Fruit fly (Drosophila melanogaster) whole organism, embryonic: ENCODE measurements around the gene vari.

ENCODE experiments used
- Asciz ChIP-seq: fragments of 200-800 bp; sonication (Bioruptor generic); optimal IDR thresholded peaks from 2 replicates; lab custom pipeline; 2017; ENCODE audit warnings: missing biosample characterization, mild to moderate bottlenecking, missing genetic modification characterization, missing genetic modification reagents
- Awh ChIP-seq: fragments of 200-800 bp; sonication (Bioruptor generic); IDR thresholded peaks from 2 replicates; pipeline ENCODE4, ENCODE4 v1.3.6; 2022; ENCODE audit warnings: missing biosample characterization, missing genetic modification characterization
- BEAF-32 ChIP-seq: fragments of 200-800 bp; sonication (Bioruptor generic); optimal IDR thresholded peaks from 3 replicates; lab custom pipeline; 2017; ENCODE audit warnings: missing biosample characterization, missing genetic modification characterization, mild to moderate bottlenecking, moderate library complexity, missing genetic modification reagents
- CG10543 ChIP-seq: fragments of 200-800 bp; sonication (Bioruptor generic); optimal IDR thresholded peaks from 3 replicates; lab custom pipeline; 2017; ENCODE audit warnings: missing biosample characterization, mild to moderate bottlenecking, missing genetic modification characterization, moderate library complexity
- CG11504 ChIP-seq: fragments of 200-800 bp; sonication (Bioruptor generic); optimal IDR thresholded peaks from 3 replicates; lab custom pipeline; 2019; ENCODE audit warnings: missing biosample characterization, mild to moderate bottlenecking, missing genetic modification characterization, moderate library complexity
- CG13296 ChIP-seq: fragments of 200-800 bp; sonication (Bioruptor generic); optimal IDR thresholded peaks from 3 replicates; lab custom pipeline; 2018; ENCODE audit warnings: missing biosample characterization, mild to moderate bottlenecking, missing genetic modification characterization
- CG13424 ChIP-seq: fragments of 200-800 bp; sonication (Bioruptor generic); optimal IDR thresholded peaks from 2 replicates; lab custom pipeline; 2019; ENCODE audit warnings: missing biosample characterization, mild to moderate bottlenecking, missing genetic modification characterization, moderate library complexity
- CG15514 ChIP-seq: fragments of 200-800 bp; sonication (Bioruptor generic); optimal IDR thresholded peaks from 3 replicates; lab custom pipeline; 2017; ENCODE audit warnings: missing biosample characterization, missing genetic modification characterization, mild to moderate bottlenecking, moderate library complexity, missing genetic modification reagents
- CG15696 ChIP-seq: fragments of 200-800 bp; sonication (Bioruptor generic); optimal IDR thresholded peaks from 2 replicates; lab custom pipeline; 2019; ENCODE audit warnings: missing biosample characterization, mild to moderate bottlenecking, missing genetic modification characterization, moderate library complexity
- CG17612 ChIP-seq: fragments of 200-800 bp; sonication (Bioruptor generic); IDR thresholded peaks from 2 replicates; pipeline ENCODE4 v1.3.6; 2022; ENCODE audit warnings: missing biosample characterization, missing genetic modification characterization
- CG2116 ChIP-seq: fragments of 200-800 bp; sonication (Bioruptor generic); optimal IDR thresholded peaks from 3 replicates; lab custom pipeline; 2018; ENCODE audit warnings: missing biosample characterization, mild to moderate bottlenecking, missing genetic modification characterization
- CG2678 ChIP-seq: fragments of 200-800 bp; sonication (Bioruptor generic); optimal IDR thresholded peaks from 3 replicates; lab custom pipeline; 2019; ENCODE audit warnings: missing biosample characterization, mild to moderate bottlenecking, missing genetic modification characterization, moderate library complexity
- CG5180 ChIP-seq: fragments of 200-800 bp; sonication (Bioruptor generic); optimal IDR thresholded peaks from 3 replicates; lab custom pipeline; 2017; ENCODE audit warnings: missing biosample characterization, missing genetic modification characterization, mild to moderate bottlenecking, moderate library complexity, missing genetic modification reagents
- CG6175 ChIP-seq: fragments of 200-800 bp; sonication (Bioruptor generic); IDR thresholded peaks from 3 replicates; pipeline ENCODE4 v1.3.6; 2022; ENCODE audit warnings: missing biosample characterization, missing genetic modification characterization
- CG7839 ChIP-seq: fragments of 200-800 bp; sonication (Bioruptor generic); optimal IDR thresholded peaks from 3 replicates; lab custom pipeline; 2018; ENCODE audit warnings: missing biosample characterization, mild to moderate bottlenecking, missing genetic modification characterization, moderate library complexity
- CG9932 ChIP-seq: fragments of 200-800 bp; sonication (Bioruptor generic); IDR thresholded peaks from 2 replicates; pipeline ENCODE4 v1.3.6; 2022; ENCODE audit warnings: missing biosample characterization, missing genetic modification characterization
- CTCF ChIP-seq: fragments of 200-800 bp; sonication (Bioruptor generic); optimal IDR thresholded peaks from 2 replicates; lab custom pipeline; 2017; ENCODE audit warnings: missing biosample characterization, mild to moderate bottlenecking, missing genetic modification characterization, moderate library complexity
- CoRest ChIP-seq: fragments of 200-800 bp; sonication (Bioruptor generic); optimal IDR thresholded peaks from 3 replicates; lab custom pipeline; 2018; ENCODE audit warnings: missing biosample characterization, mild to moderate bottlenecking, missing genetic modification characterization, moderate library complexity
- Dad ChIP-seq: fragments of 200-800 bp; sonication (Bioruptor generic); optimal IDR thresholded peaks from 3 replicates; lab custom pipeline; 2016; ENCODE audit warnings: missing biosample characterization, missing genetic modification characterization
- Dbx ChIP-seq: fragments of 200-800 bp; sonication (Bioruptor generic); IDR thresholded peaks from 3 replicates; pipeline ENCODE4 v1.3.6; 2022; ENCODE audit warnings: missing biosample characterization, missing genetic modification characterization
- Fer1 ChIP-seq: fragments of 200-800 bp; sonication (Bioruptor generic); optimal IDR thresholded peaks from 2 replicates; lab custom pipeline; 2017; ENCODE audit warnings: missing biosample characterization, mild to moderate bottlenecking, missing genetic modification characterization
- HLH54F ChIP-seq: fragments of 200-800 bp; sonication (Bioruptor generic); optimal IDR thresholded peaks from 3 replicates; lab custom pipeline; 2016; ENCODE audit warnings: missing biosample characterization, missing genetic modification characterization
- Hand ChIP-seq: fragments of 200-800 bp; sonication (Bioruptor generic); optimal IDR thresholded peaks from 2 replicates; lab custom pipeline; 2017; ENCODE audit warnings: mild to moderate bottlenecking, missing biosample characterization, missing genetic modification reagents, missing genetic modification characterization
- MBD-R2 ChIP-seq: fragments of 200-800 bp; sonication (Bioruptor generic); IDR thresholded peaks from 2 replicates; pipeline ENCODE4 v1.3.6; 2022; ENCODE audit warnings: missing biosample characterization, missing genetic modification characterization
- Med ChIP-seq: fragments of 200-800 bp; sonication (Bioruptor generic); peaks from one replicate; lab custom pipeline; 2016; ENCODE audit warnings: missing biosample characterization, missing genetic modification characterization, mild to moderate bottlenecking, inconsistent platforms, moderate library complexity
- Nf-YB ChIP-seq: fragments of 200-800 bp; sonication (Bioruptor generic); optimal IDR thresholded peaks from 3 replicates; lab custom pipeline; 2019; ENCODE audit warnings: missing biosample characterization, mild to moderate bottlenecking, missing genetic modification characterization, moderate library complexity
- Nf-YC ChIP-seq: fragments of 200-800 bp; optimal IDR thresholded peaks from 3 replicates; lab custom pipeline; 2019; ENCODE audit warnings: missing biosample characterization, mild to moderate bottlenecking, missing genetic modification characterization, moderate library complexity
- Rfx ChIP-seq: fragments of 200-800 bp; sonication (Bioruptor generic); IDR thresholded peaks from 2 replicates; pipeline ENCODE4 v1.3.6; 2022; ENCODE audit warnings: missing biosample characterization, missing genetic modification characterization
- Trl ChIP-seq, 3 experiments: fragments of >200 bp in 2 of 3; fragments of 200-800 bp in 1 of 3; sonication (Bioruptor generic) in 1 of 3; optimal IDR thresholded peaks; 2 replicates in 1 of 3; 3 replicates in 2 of 3; lab custom pipeline; 2016 to 2017; ENCODE audit warnings: missing biosample characterization in 1 of 3, missing genetic modification characterization in 1 of 3
- bcd ChIP-seq: fragments of 200-800 bp; sonication (Bioruptor generic); optimal IDR thresholded peaks from 2 replicates; lab custom pipeline; 2017; ENCODE audit warnings: missing biosample characterization, mild to moderate bottlenecking, missing genetic modification characterization
- crp ChIP-seq, 2 experiments: fragments of 200-800 bp; sonication (Bioruptor generic); optimal IDR thresholded peaks; 2 replicates in 1 of 2; 3 replicates in 1 of 2; lab custom pipeline; 2017; ENCODE audit warnings: missing biosample characterization in 2 of 2, missing genetic modification characterization in 2 of 2, mild to moderate bottlenecking in 1 of 2, moderate library complexity in 1 of 2
- dmrt11E ChIP-seq: fragments of 200-800 bp; sonication (Bioruptor generic); optimal IDR thresholded peaks from 3 replicates; lab custom pipeline; 2018; ENCODE audit warnings: missing biosample characterization, mild to moderate bottlenecking, missing genetic modification characterization, moderate library complexity
- dysf ChIP-seq: fragments of 200-800 bp; sonication (Bioruptor generic); IDR thresholded peaks from 3 replicates; pipeline ENCODE4 v1.3.6; 2022; ENCODE audit warnings: missing biosample characterization, missing genetic modification characterization
- ems ChIP-seq: fragments of 200-800 bp; sonication (Bioruptor generic); optimal IDR thresholded peaks from 3 replicates; lab custom pipeline; 2016; ENCODE audit warnings: missing biosample characterization, missing genetic modification characterization
- exex ChIP-seq: fragments of 200-800 bp; sonication (Bioruptor generic); optimal IDR thresholded peaks from 4 replicates; lab custom pipeline; 2018; ENCODE audit warnings: missing biosample characterization, mild to moderate bottlenecking, missing genetic modification characterization, moderate library complexity
- fd3F ChIP-seq: fragments of 200-800 bp; sonication (Bioruptor generic); optimal IDR thresholded peaks from 2 replicates; lab custom pipeline; 2018; ENCODE audit warnings: missing biosample characterization, mild to moderate bottlenecking, missing genetic modification characterization, moderate library complexity
- grau ChIP-seq: fragments of 200-800 bp; optimal IDR thresholded peaks from 3 replicates; lab custom pipeline; 2019; ENCODE audit warnings: missing biosample characterization, mild to moderate bottlenecking, missing genetic modification characterization, moderate library complexity
- lab ChIP-seq: fragments of 200-800 bp; sonication (Bioruptor generic); optimal IDR thresholded peaks from 3 replicates; lab custom pipeline; 2017; ENCODE audit warnings: missing biosample characterization, missing genetic modification characterization, mild to moderate bottlenecking, moderate library complexity, missing genetic modification reagents
- lbe ChIP-seq: fragments of 200-800 bp; sonication (Bioruptor generic); optimal IDR thresholded peaks from 2 replicates; lab custom pipeline; 2016; ENCODE audit warnings: missing biosample characterization, mild to moderate bottlenecking, missing genetic modification characterization
- odd ChIP-seq: fragments of 200-800 bp; sonication (Bioruptor generic); optimal IDR thresholded peaks from 2 replicates; lab custom pipeline; 2017; ENCODE audit warnings: missing biosample characterization, mild to moderate bottlenecking, missing genetic modification characterization
- otp ChIP-seq: fragments of 200-800 bp; sonication (Bioruptor generic); IDR thresholded peaks from 3 replicates; pipeline ENCODE4, ENCODE4 v1.3.6; 2022; ENCODE audit warnings: missing biosample characterization, missing genetic modification characterization
- sob ChIP-seq: fragments of 200-800 bp; sonication (Bioruptor generic); IDR thresholded peaks from 2 replicates; pipeline ENCODE4 v1.3.6; 2022; ENCODE audit warnings: missing biosample characterization, missing genetic modification characterization
- ssp ChIP-seq: fragments of 200-800 bp; sonication (Bioruptor generic); IDR thresholded peaks from 2 replicates; pipeline ENCODE4 v1.3.6; 2022; ENCODE audit warnings: missing biosample characterization, missing genetic modification characterization
- sug ChIP-seq: fragments of 200-800 bp; optimal IDR thresholded peaks from 2 replicates; lab custom pipeline; 2019; ENCODE audit warnings: missing biosample characterization, mild to moderate bottlenecking, missing genetic modification characterization, moderate library complexity
- unpg ChIP-seq: fragments of 200-800 bp; sonication (Bioruptor generic); optimal IDR thresholded peaks from 3 replicates; lab custom pipeline; 2018; ENCODE audit warnings: missing biosample characterization, mild to moderate bottlenecking, missing genetic modification characterization, moderate library complexity

vari gene

DNA sequence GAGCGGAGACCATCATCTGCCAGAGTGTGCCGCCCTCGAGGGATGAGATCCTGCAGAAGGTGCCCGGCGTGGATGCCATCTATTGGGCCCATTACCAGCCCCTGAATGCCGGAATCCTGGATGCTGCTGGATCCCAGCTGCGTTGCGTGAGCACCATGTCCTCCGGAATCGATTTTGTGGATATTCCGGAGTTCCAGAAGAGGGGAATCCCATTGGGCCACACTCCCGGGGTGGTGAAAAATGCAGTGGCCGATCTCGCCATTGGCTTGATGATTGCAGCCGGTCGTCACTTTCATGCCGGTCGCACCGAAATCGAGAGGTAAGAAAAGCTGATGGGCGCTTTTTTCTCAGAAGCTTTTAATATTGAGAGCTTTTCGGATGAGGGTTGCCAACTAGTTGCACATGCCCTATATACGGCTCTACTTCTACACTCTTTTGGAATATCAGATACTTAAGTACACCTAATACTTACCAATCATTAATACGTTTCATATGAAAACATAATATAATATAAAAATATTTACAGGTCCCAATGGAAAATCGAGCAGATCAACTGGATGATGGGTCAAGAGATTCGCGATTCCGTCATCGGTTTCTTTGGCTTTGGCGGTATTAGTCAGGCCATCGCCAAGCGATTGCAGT is 33.0 kb upstream of the vari start (continued):
- TF ChIP-seq CG17612 (GFP tag; lab: Robert Waterston, UW) (no peak), CG9932 (GFP tag; lab: Robert Waterston, UW) (peak; percentile 27), Med (peak; percentile 39), CG15696 (tag; lab: Kevin White, UChicago) (no peak), CG6175 (GFP tag; lab: Robert Waterston, UW) (no peak), sug (tag; lab: Kevin White, UChicago) (peak; percentile 26), ssp (no peak), unpg (no peak), CG10543 (peak; percentile 14), Fer1 (GFP tag; lab: Kevin White, UChicago) (peak; percentile 33), Nf-YB (GFP tag; lab: Kevin White, UChicago) (no peak), ems (GFP tag; lab: Kevin White, UChicago) (no peak), bcd (GFP tag; lab: Kevin White, UChicago) (peak; percentile 4), CG2678 (tag; lab: Kevin White, UChicago) (peak; percentile 48), MBD-R2 (GFP tag; lab: Robert Waterston, UW) (peak; percentile 19; the same call in 1 of the 2 replicates), CG11504 (tag; lab: Kevin White, UChicago) (peak; percentile 26), fd3F (GFP tag; lab: Kevin White, UChicago) (peak; percentile 4), CTCF (GFP tag; lab: Kevin White, UChicago) (peak; percentile 19), CoRest (tag; lab: Kevin White, UChicago) (no peak), CG13296 (peak; percentile 47), lbe (peak; percentile 33), dysf (GFP tag; lab: Robert Waterston, UW) (peak; percentile 13; the same call in 1 of the 3 replicates), dmrt11E (tag; lab: Kevin White, UChicago) (no peak), Dad (GFP tag; lab: Kevin White, UChicago) (no peak), BEAF-32 (GFP tag; lab: Kevin White, UChicago) (peak; percentile 12), CG15514 (GFP tag; lab: Kevin White, UChicago) (no peak), sob (peak; percentile 9; the same call in 1 of the 2 replicates), Nf-YC (tag; lab: Kevin White, UChicago) (peak; percentile 14), Rfx (peak; percentile 32; the same call in 1 of the 2 replicates), CG5180 (no peak), CG7839 (tag; lab: Kevin White, UChicago) (peak; percentile 3), Awh (GFP tag; lab: Robert Waterston, UW) (no peak), CG13424 (tag; lab: Kevin White, UChicago) (peak; percentile 30), Dbx (GFP tag; lab: Robert Waterston, UW) (no peak), exex (peak; percentile 17), grau (peak; percentile 4), lab (GFP tag; lab: Kevin White, UChicago) (peak; percentile 39), HLH54F (GFP tag; lab: Kevin White, UChicago) (no peak), crp (GFP tag; optimal IDR thresholded peaks at IDR 0.05; lab: Kevin White, UChicago) (peak in 1 of 2 experiments; percentile 77)

DNA sequence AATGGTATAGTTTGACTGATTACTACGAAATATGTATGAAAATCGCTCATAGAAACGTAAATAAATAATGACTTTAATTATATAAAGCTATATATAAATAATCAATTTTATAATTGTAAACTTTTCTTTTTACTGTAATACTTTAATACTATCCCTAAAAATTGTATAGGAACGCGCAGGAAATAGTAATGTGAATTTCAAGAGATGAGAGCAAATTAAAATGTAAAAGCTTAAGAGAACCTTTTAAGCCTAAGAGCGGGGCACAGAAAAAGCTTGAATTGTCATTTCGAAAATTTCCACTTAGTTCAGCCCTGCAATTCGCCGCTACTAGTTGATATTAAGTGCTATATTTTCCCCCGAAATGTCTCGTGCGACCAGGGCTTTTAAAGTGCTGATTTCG is 32.5 kb upstream of the vari start, which contains the start of gene CG31673:
CG31673 (plus strand) TSS at position 301 of the 400 bp plus-strand sequence.
- no peak for TF ChIP-seq CG2116 (GFP tag; lab: Kevin White, UChicago)
- no peak for TF ChIP-seq CG15514 (GFP tag; lab: Kevin White, UChicago)
- TF ChIP-seq otp (GFP tag; lab: Robert Waterston, UW) = no peak
- TF ChIP-seq odd (GFP tag; lab: Kevin White, UChicago) = no peak
- no peak for TF ChIP-seq Asciz (GFP tag; lab: Kevin White, UChicago)
- no peak for TF ChIP-seq Hand (GFP tag; lab: Kevin White, UChicago)
- TF ChIP-seq Trl (optimal IDR thresholded peaks at IDR 0.05; lab: Kevin White, UChicago) = peak; percentile 38 to 63
- TF ChIP-seq Trl (GFP tag; optimal IDR thresholded peaks at IDR 0.05; lab: Kevin White, UChicago) = no peak
